Worm (Caenorhabditis elegans) whole organism, L1 larva: ENCODE results near the gene ttn-1.

Source experiments
- C16A3.4 ChIP-seq: fragments of 150-350 bp; optimal IDR thresholded peaks from 2 replicates; lab custom pipeline; 2014; ENCODE audit warnings: missing biosample characterization, missing genetic modification characterization
- C34B4.2 ChIP-seq: sonication (generic microtip); optimal IDR thresholded peaks from 2 replicates; lab custom pipeline; 2017; ENCODE audit warnings: mild to moderate bottlenecking, missing genetic modification characterization, missing compliant biosample characterization
- F16B12.6 ChIP-seq: fragments of 150-350 bp; optimal IDR thresholded peaks from 2 replicates; lab custom pipeline; 2014; ENCODE audit warnings: missing biosample characterization, missing genetic modification characterization
- Y116A8C.19 ChIP-seq: sonication (generic microtip); optimal IDR thresholded peaks from 2 replicates; lab custom pipeline; 2016; ENCODE audit warnings: missing compliant biosample characterization, missing genetic modification characterization, borderline replicate concordance
- aha-1 ChIP-seq: fragments of 150-350 bp; optimal IDR thresholded peaks from 2 replicates; lab custom pipeline; 2014; ENCODE audit warnings: missing biosample characterization, missing genetic modification characterization
- alr-1 ChIP-seq: fragments of 200-800 bp; sonication (Bioruptor generic); optimal IDR thresholded peaks from 2 replicates; lab custom pipeline; 2018; ENCODE audit warnings: borderline replicate concordance, mild to moderate bottlenecking, missing genetic modification characterization, missing compliant biosample characterization
- aly-2 ChIP-seq: fragments of 150-350 bp; optimal IDR thresholded peaks from 2 replicates; lab custom pipeline; 2014; ENCODE audit warnings: missing biosample characterization, missing genetic modification characterization
- ceh-8 ChIP-seq: fragments of 200-800 bp; sonication (Bioruptor generic); optimal IDR thresholded peaks from 2 replicates; lab custom pipeline; 2018; ENCODE audit warnings: mild to moderate bottlenecking, missing genetic modification characterization, moderate library complexity, missing compliant biosample characterization
- ceh-82 ChIP-seq, 3 experiments: fragments of 150-350 bp in 1 of 3; sonication (generic microtip) in 2 of 3; optimal IDR thresholded peaks; 2 replicates each; lab custom pipeline; 2014 to 2017; ENCODE audit warnings: missing biosample characterization in 3 of 3, missing genetic modification characterization in 3 of 3
- ceh-88 ChIP-seq: fragments of 200-800 bp; sonication (Bioruptor generic); IDR thresholded peaks from 2 replicates; pipeline ENCODE4 v1.3.6; 2022; ENCODE audit warnings: missing genetic modification characterization, missing compliant biosample characterization
- ceh-90 ChIP-seq: sonication (generic microtip); optimal IDR thresholded peaks from 2 replicates; lab custom pipeline; 2016; ENCODE audit warnings: missing genetic modification characterization, missing compliant biosample characterization
- dpl-1 ChIP-seq, 3 experiments: fragments of 150-350 bp in 2 of 3; sonication (generic microtip) in 1 of 3; optimal IDR thresholded peaks; 2 replicates each; lab custom pipeline; 2014 to 2017; ENCODE audit warnings: missing biosample characterization in 3 of 3, missing genetic modification characterization in 3 of 3, missing genetic modification reagents in 3 of 3
- efl-1 ChIP-seq, 4 experiments: fragments of 150-350 bp; optimal IDR thresholded peaks in 3 of 4; peaks in 1 of 4; 1 replicate in 1 of 4; 2 replicates in 3 of 4; lab custom pipeline; 2014; ENCODE audit warnings: missing biosample characterization in 2 of 4, missing genetic modification characterization in 2 of 4, missing genetic modification reagents in 2 of 4
- efl-3 ChIP-seq: fragments of 200-800 bp; sonication (Bioruptor generic); optimal IDR thresholded peaks from 2 replicates; lab custom pipeline; 2018; ENCODE audit warnings: mild to moderate bottlenecking, missing genetic modification characterization, missing compliant biosample characterization
- egl-13 ChIP-seq: sonication (generic microtip); optimal IDR thresholded peaks from 2 replicates; lab custom pipeline; 2016; ENCODE audit warnings: missing genotype, missing genetic modification reagents, missing genetic modification characterization, missing compliant biosample characterization
- egl-27 ChIP-seq, 2 experiments: fragments of 150-350 bp in 1 of 2; sonication (generic microtip); optimal IDR thresholded peaks; 3 replicates each; lab custom pipeline; 2017 to 2018; ENCODE audit warnings: missing biosample characterization in 2 of 2, missing genetic modification characterization in 2 of 2, missing genetic modification reagents in 2 of 2
- elt-2 ChIP-seq: sonication (generic microtip); optimal IDR thresholded peaks from 2 replicates; lab custom pipeline; 2016; ENCODE audit warnings: missing genetic modification characterization, mild to moderate bottlenecking, inconsistent platforms, missing compliant biosample characterization, missing genetic modification reagents
- fkh-10 ChIP-seq: sonication (generic microtip); optimal IDR thresholded peaks from 2 replicates; lab custom pipeline; 2017; ENCODE audit warnings: missing biosample characterization, missing genetic modification reagents, missing genetic modification characterization
- fkh-4 ChIP-seq: sonication (generic microtip); optimal IDR thresholded peaks from 2 replicates; lab custom pipeline; 2016; ENCODE audit warnings: missing compliant biosample characterization, missing genetic modification characterization, borderline replicate concordance
- fkh-8 ChIP-seq: sonication (generic microtip); optimal IDR thresholded peaks from 2 replicates; lab custom pipeline; 2016; ENCODE audit warnings: mild to moderate bottlenecking, missing genetic modification characterization, missing compliant biosample characterization
- hlh-17 ChIP-seq: fragments of 200-800 bp; sonication (Bioruptor generic); optimal IDR thresholded peaks from 2 replicates; lab custom pipeline; 2018; ENCODE audit warnings: missing genetic modification characterization, mild to moderate bottlenecking, missing compliant biosample characterization, moderate library complexity, borderline replicate concordance
- hpl-2 ChIP-seq: fragments of 150-350 bp; optimal IDR thresholded peaks from 2 replicates; lab custom pipeline; 2014; ENCODE audit warnings: missing biosample characterization, missing genetic modification reagents, missing genetic modification characterization
- isw-1 ChIP-seq: fragments of 200-800 bp; sonication (Bioruptor generic); IDR thresholded peaks from 2 replicates; pipeline ENCODE4 v1.3.6; 2022; ENCODE audit warnings: missing genetic modification characterization, missing compliant biosample characterization
- jun-1 ChIP-seq: fragments of 150-350 bp; optimal IDR thresholded peaks from 2 replicates; lab custom pipeline; 2014; ENCODE audit warnings: missing biosample characterization, missing genetic modification reagents, missing genetic modification characterization
- lin-15B ChIP-seq: fragments of 150-350 bp; sonication (generic microtip); optimal IDR thresholded peaks from 3 replicates; lab custom pipeline; 2014; ENCODE audit warnings: missing biosample characterization, missing genetic modification characterization
- lir-3 ChIP-seq: sonication (generic microtip); optimal IDR thresholded peaks from 2 replicates; lab custom pipeline; 2016; ENCODE audit warnings: mild to moderate bottlenecking, missing genetic modification characterization, moderate library complexity, missing compliant biosample characterization; ENCODE audit not compliant: poor library complexity
- mab-9 ChIP-seq: fragments of 200-800 bp; sonication (Bioruptor generic); IDR thresholded peaks from 2 replicates; pipeline ENCODE4 v1.3.6; 2022; ENCODE audit warnings: missing genetic modification reagents, missing genetic modification characterization, missing compliant biosample characterization
- mdl-1 ChIP-seq, 2 experiments: fragments of 150-350 bp; optimal IDR thresholded peaks; 2 replicates each; lab custom pipeline; 2014 to 2017; ENCODE audit warnings: missing biosample characterization in 2 of 2, missing genetic modification characterization in 2 of 2, inconsistent platforms in 1 of 2
- nhr-20 ChIP-seq: sonication (generic microtip); optimal IDR thresholded peaks from 2 replicates; lab custom pipeline; 2016; ENCODE audit warnings: mild to moderate bottlenecking, missing genetic modification characterization, missing compliant biosample characterization
- nhr-237 ChIP-seq: fragments of 150-350 bp; optimal IDR thresholded peaks from 2 replicates; lab custom pipeline; 2014; ENCODE audit warnings: missing biosample characterization, missing genetic modification characterization
- nhr-28 ChIP-seq: fragments of 150-350 bp; optimal IDR thresholded peaks from 2 replicates; lab custom pipeline; 2014; ENCODE audit warnings: missing biosample characterization, missing genetic modification characterization
- nhr-47 ChIP-seq: sonication (generic microtip); optimal IDR thresholded peaks from 2 replicates; lab custom pipeline; 2016; ENCODE audit warnings: mild to moderate bottlenecking, missing genetic modification characterization, moderate library complexity, missing compliant biosample characterization
- nhr-71 ChIP-seq: sonication (generic microtip); optimal IDR thresholded peaks from 2 replicates; lab custom pipeline; 2016; ENCODE audit warnings: mild to moderate bottlenecking, missing genetic modification characterization, moderate library complexity, missing compliant biosample characterization
- nhr-77 ChIP-seq: fragments of 150-350 bp; optimal IDR thresholded peaks from 2 replicates; lab custom pipeline; 2014; ENCODE audit warnings: missing biosample characterization, missing genetic modification characterization
- nhr-84 ChIP-seq: sonication (generic microtip); optimal IDR thresholded peaks from 2 replicates; lab custom pipeline; 2017; ENCODE audit warnings: missing biosample characterization, missing genetic modification characterization
- nhr-85 ChIP-seq: sonication (generic microtip); peaks from one replicate; lab custom pipeline; 2016; ENCODE audit warnings: missing genetic modification characterization, inconsistent platforms, missing compliant biosample characterization
- pqm-1 ChIP-seq: sonication (generic microtip); optimal IDR thresholded peaks from 3 replicates; lab custom pipeline; 2017; ENCODE audit warnings: missing biosample characterization, missing genetic modification characterization
- rnt-1 ChIP-seq: sonication (generic microtip); optimal IDR thresholded peaks from 2 replicates; lab custom pipeline; 2016; ENCODE audit warnings: mild to moderate bottlenecking, missing genetic modification characterization, moderate library complexity, missing compliant biosample characterization
- skn-1 ChIP-seq: fragments of 150-350 bp; optimal IDR thresholded peaks from 2 replicates; lab custom pipeline; 2014; ENCODE audit warnings: missing biosample characterization, missing genetic modification characterization
- snpc-4 ChIP-seq: fragments of 150-350 bp; optimal IDR thresholded peaks from 2 replicates; lab custom pipeline; 2014; ENCODE audit warnings: missing biosample characterization, missing genetic modification characterization
- snu-23 ChIP-seq: sonication (generic microtip); optimal IDR thresholded peaks from 2 replicates; lab custom pipeline; 2016; ENCODE audit warnings: missing genetic modification characterization, missing compliant biosample characterization
- sox-4 ChIP-seq: sonication (generic microtip); optimal IDR thresholded peaks from 2 replicates; lab custom pipeline; 2016; ENCODE audit warnings: missing genetic modification characterization, missing compliant biosample characterization
- swsn-7 ChIP-seq: sonication (generic microtip); optimal IDR thresholded peaks from 2 replicates; lab custom pipeline; 2016; ENCODE audit warnings: missing genetic modification characterization, missing compliant biosample characterization
- unc-130 ChIP-seq: fragments of 150-350 bp; optimal IDR thresholded peaks from 2 replicates; lab custom pipeline; 2017; ENCODE audit warnings: missing biosample characterization, missing genetic modification characterization, inconsistent platforms
- unc-62 ChIP-seq: fragments of 150-350 bp; optimal IDR thresholded peaks from 2 replicates; lab custom pipeline; 2014; ENCODE audit warnings: missing biosample characterization, missing genetic modification reagents, missing genetic modification characterization
- unc-98 ChIP-seq: fragments of 200-800 bp; sonication (Bioruptor generic); IDR thresholded peaks from 2 replicates; pipeline ENCODE4 v1.3.6; 2022; ENCODE audit warnings: missing genetic modification characterization, missing compliant biosample characterization
- vab-15 ChIP-seq: sonication (generic microtip); optimal IDR thresholded peaks from 2 replicates; lab custom pipeline; 2017; ENCODE audit warnings: missing genotype, mild to moderate bottlenecking, missing genetic modification characterization, missing compliant biosample characterization
- zag-1 ChIP-seq: fragments of 150-350 bp; optimal IDR thresholded peaks from 2 replicates; lab custom pipeline; 2014; ENCODE audit warnings: missing biosample characterization, missing genetic modification characterization
- ztf-11 ChIP-seq, 2 experiments: sonication (generic microtip); optimal IDR thresholded peaks; 2 replicates each; lab custom pipeline; 2016 to 2017; ENCODE audit warnings: missing genetic modification characterization in 2 of 2, missing biosample characterization in 1 of 2, missing compliant biosample characterization in 1 of 2
- ztf-4 ChIP-seq: fragments of 150-350 bp; optimal IDR thresholded peaks from 2 replicates; lab custom pipeline; 2014; ENCODE audit warnings: missing biosample characterization, missing genetic modification characterization

ttn-1 gene

DNA sequence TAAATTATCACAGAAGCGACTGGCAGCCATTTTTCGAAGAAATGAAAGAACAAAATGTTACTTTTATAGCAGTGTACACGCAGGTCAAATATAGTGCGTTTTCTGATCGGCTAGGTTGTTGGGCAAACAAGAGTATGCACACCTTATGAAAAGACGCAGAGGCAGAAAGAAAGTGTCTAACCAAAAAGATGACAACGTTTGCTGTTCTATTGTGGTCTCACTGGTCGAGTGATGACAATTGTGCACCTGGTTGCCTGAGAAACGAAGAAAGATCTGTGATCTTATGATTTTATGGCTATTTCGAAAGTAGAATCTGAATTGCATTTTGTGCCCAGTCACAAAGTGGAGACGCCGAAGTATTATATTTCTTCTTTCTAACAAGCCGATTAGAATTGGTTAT, 91.9 kb downstream of the ttn-1 start, which contains the start of gene F17A9.4 (continued):
- TF ChIP-seq vab-15 (tag; lab: Kevin White, UChicago) (no peak), efl-1 (optimal IDR thresholded peaks at IDR 0.05; lab: Kevin White, UChicago) (peak; percentile 22 to 34), efl-1 (GFP tag; optimal IDR thresholded peaks at IDR 0.05 in 1 of 2; lab: Kevin White, UChicago) (no peak), unc-130 (tag; lab: Kevin White, UChicago) (no peak), nhr-237 (tag; lab: Kevin White, UChicago) (no peak), nhr-71 (tag; lab: Kevin White, UChicago) (peak; percentile 67), efl-3 (GFP tag; lab: Kevin White, UChicago) (no peak), hpl-2 (no peak), lir-3 (tag; lab: Kevin White, UChicago) (no peak), isw-1 (GFP tag; lab: Robert Waterston, UW) (no peak), hlh-17 (GFP tag; lab: Kevin White, UChicago) (no peak), lin-15B (tag; lab: Kevin White, UChicago) (no peak), ceh-8 (GFP tag; lab: Kevin White, UChicago) (no peak), skn-1 (tag; lab: Kevin White, UChicago) (peak; percentile 93), nhr-77 (tag; lab: Kevin White, UChicago) (peak; percentile 0), jun-1 (tag; lab: Kevin White, UChicago) (no peak), zag-1 (tag; lab: Kevin White, UChicago) (no peak), C34B4.2 (tag; lab: Kevin White, UChicago) (no peak), fkh-10 (no peak), nhr-47 (tag; lab: Kevin White, UChicago) (peak; percentile 45), nhr-84 (no peak), Y116A8C.19 (tag; lab: Kevin White, UChicago) (no peak), nhr-20 (tag; lab: Kevin White, UChicago) (peak; percentile 76), alr-1 (tag; lab: Kevin White, UChicago) (no peak), swsn-7 (tag; lab: Kevin White, UChicago) (no peak), fkh-4 (no peak), aha-1 (tag; lab: Kevin White, UChicago) (no peak), ztf-11 (tag; optimal IDR thresholded peaks at IDR 0.05; lab: Kevin White, UChicago) (no peak), nhr-85 (peak; percentile 81), egl-13 (tag; lab: Kevin White, UChicago) (no peak)

ce11 chrV:6107474-6107873, 95.0 kb downstream of the ttn-1 start, which contains the start of gene cwf-19L1:
Gene cwf-19L1, plus strand, starts transcription at chrV:6107828.
- no peak for TF ChIP-seq unc-62 (GFP tag; lab: Kevin White, UChicago)
- TF ChIP-seq C16A3.4, result peak; percentile 53
- TF ChIP-seq fkh-4, result peak; percentile 74
- TF ChIP-seq egl-27 (tag; optimal IDR thresholded peaks at IDR 0.05; lab: Kevin White, UChicago), result no peak
- TF ChIP-seq vab-15 (tag; lab: Kevin White, UChicago), result no peak
- peak; percentile 75 for TF ChIP-seq snu-23 (GFP tag; lab: Kevin White, UChicago)
- TF ChIP-seq ceh-8 (GFP tag; lab: Kevin White, UChicago), result no peak
- peak; percentile 43 for TF ChIP-seq F16B12.6
- peak; percentile 24 for TF ChIP-seq elt-2 (tag; lab: Kevin White, UChicago)
- TF ChIP-seq fkh-8 (tag; lab: Kevin White, UChicago), result peak; percentile 48
- no peak for TF ChIP-seq pqm-1 (tag; lab: Kevin White, UChicago)
- peak; percentile 26 for TF ChIP-seq ztf-4 (tag; lab: Kevin White, UChicago)
- no peak for TF ChIP-seq ceh-88 (GFP tag; lab: Robert Waterston, UW)
- peak; percentile 73 for TF ChIP-seq nhr-20 (tag; lab: Kevin White, UChicago)
- TF ChIP-seq mab-9 (GFP tag; lab: Robert Waterston, UW), result peak; percentile 54
- TF ChIP-seq ceh-90, result peak; percentile 88
- TF ChIP-seq dpl-1 (GFP tag; optimal IDR thresholded peaks at IDR 0.05; lab: Kevin White, UChicago), result peak; percentile 89 to 94 (median 93)
- TF ChIP-seq nhr-47 (tag; lab: Kevin White, UChicago), result peak; percentile 82
- TF ChIP-seq unc-98 (GFP tag; lab: Robert Waterston, UW), result peak; percentile 6; the same call in 1 of the 2 replicates
- TF ChIP-seq snpc-4 (tag; lab: Kevin White, UChicago), result peak; percentile 24
- TF ChIP-seq sox-4, result peak; percentile 65
- TF ChIP-seq efl-1 (optimal IDR thresholded peaks at IDR 0.05; lab: Kevin White, UChicago), result peak; percentile 92 to 95
- TF ChIP-seq efl-1 (GFP tag; optimal IDR thresholded peaks at IDR 0.05 in 1 of 2; lab: Kevin White, UChicago), result peak; percentile 94 to 99
- peak; percentile 96 for TF ChIP-seq rnt-1 (tag; lab: Kevin White, UChicago)
- TF ChIP-seq aly-2 (tag; lab: Kevin White, UChicago), result no peak
- TF ChIP-seq ceh-82 (tag; optimal IDR thresholded peaks at IDR 0.05; lab: Kevin White, UChicago), result peak; percentile 18 to 65 (median 60)
- peak in 1 of 2 experiments; percentile 63 for TF ChIP-seq mdl-1 (tag; optimal IDR thresholded peaks at IDR 0.05; lab: Kevin White, UChicago)
- TF ChIP-seq nhr-28 (tag; lab: Kevin White, UChicago), result no peak
